Fruit fly (Drosophila melanogaster): ENCODE data around the gene CG11380.

The CG11380 gene

dm6 chrX:1239832-1240231 is 48.7 kb downstream of the CG11380 start, which contains the start of gene CG11403 (continued):
- TF ChIP-seq Opbp (GFP tag; IDR thresholded peaks at IDR 0.05; ENCODE audit: partially characterized antibody) (peak; percentile 73; the same call in 1 of the 3 replicates), gro (GFP tag; optimal IDR thresholded peaks at IDR 0.05) (peak; percentile 2), Gug (GFP tag; IDR thresholded peaks at IDR 0.05) (no peak), hth (optimal IDR thresholded peaks at IDR 0.05) (no peak), NK7.1 (GFP tag; optimal IDR thresholded peaks at IDR 0.05) (no peak), Awh (GFP tag; IDR thresholded peaks at IDR 0.05) (no peak), Scr (GFP tag; IDR thresholded peaks at IDR 0.05; ENCODE audit: partially characterized antibody) (peak; percentile 93), CG4617 (GFP tag; optimal IDR thresholded peaks at IDR 0.05; ENCODE audit: borderline replicate concordance) (peak; percentile 15), ftz-f1 (GFP tag; optimal IDR thresholded peaks at IDR 0.05) (no peak), tin (GFP tag; optimal IDR thresholded peaks at IDR 0.05) (no peak), Chrac-16 (GFP tag; optimal IDR thresholded peaks at IDR 0.05) (no peak), chinmo (GFP tag; IDR thresholded peaks at IDR 0.05; ENCODE audit: partially characterized antibody) (no peak), CG17186 (GFP tag; optimal IDR thresholded peaks at IDR 0.05) (peak; percentile 59), Dp (GFP tag; optimal IDR thresholded peaks at IDR 0.05) (peak; percentile 94), psq (GFP tag; optimal IDR thresholded peaks at IDR 0.05) (no peak), CG31441 (GFP tag; IDR thresholded peaks at IDR 0.05) (no peak), CG11504 (tag; optimal IDR thresholded peaks at IDR 0.05) (peak; percentile 27), CG4854 (GFP tag; optimal IDR thresholded peaks at IDR 0.05) (no peak), PHDP (tag; optimal IDR thresholded peaks at IDR 0.05) (no peak), CG34224 (GFP tag; IDR thresholded peaks at IDR 0.05; ENCODE audit: partially characterized antibody) (peak; percentile 74), CG14014 (GFP tag; IDR thresholded peaks at IDR 0.05) (no peak), so (GFP tag; IDR thresholded peaks at IDR 0.05) (no peak), CG34376 (GFP tag; optimal IDR thresholded peaks at IDR 0.05) (no peak), sens (GFP tag) (peak; percentile 87), CG8359 (GFP tag; optimal IDR thresholded peaks at IDR 0.05; ENCODE audit: borderline replicate concordance) (no peak), unpg (GFP tag; optimal IDR thresholded peaks at IDR 0.05) (no peak), Spps (tag; optimal IDR thresholded peaks at IDR 0.05) (no peak), da (GFP tag; optimal IDR thresholded peaks at IDR 0.05) (no peak), pita (GFP tag; optimal IDR thresholded peaks at IDR 0.05) (no peak), CG7963 (GFP tag; IDR thresholded peaks at IDR 0.05; ENCODE audit: partially characterized antibody) (0 out of 3 replicates have a peak, but pooled peaks have one; percentile 45), NfI (GFP tag; optimal IDR thresholded peaks at IDR 0.05) (no peak), Ets65A (GFP tag) (peak; percentile 49), Dref (GFP tag; IDR thresholded peaks at IDR 0.05) (peak; percentile 61), CG15073 (GFP tag; optimal IDR thresholded peaks at IDR 0.05) (no peak), vnd (GFP tag; IDR thresholded peaks at IDR 0.05; ENCODE audit: partially characterized antibody) (peak; percentile 79), ssp (GFP tag; IDR thresholded peaks at IDR 0.05) (no peak), gt (GFP tag; IDR thresholded peaks at IDR 0.05) (no peak), chif (GFP tag; optimal IDR thresholded peaks at IDR 0.05) (no peak), hkb (optimal IDR thresholded peaks at IDR 0.05) (peak; percentile 74), hkb (GFP tag; IDR thresholded peaks at IDR 0.05) (no peak), Poxn (GFP tag; IDR thresholded peaks at IDR 0.05) (no peak), run (tag; optimal IDR thresholded peaks at IDR 0.05) (no peak), zf30C (GFP tag; optimal IDR thresholded peaks at IDR 0.05) (no peak), Rx (GFP tag; IDR thresholded peaks at IDR 0.05) (no peak), CG6791 (GFP tag; IDR thresholded peaks at IDR 0.05; ENCODE audit: partially characterized antibody) (peak; percentile 69; the same call in 1 of the 3 replicates), ttk (GFP tag; IDR thresholded peaks at IDR 0.05) (no peak), corto (GFP tag; optimal IDR thresholded peaks at IDR 0.05) (no peak), prd (optimal IDR thresholded peaks at IDR 0.05) (no peak), prd (GFP tag; IDR thresholded peaks at IDR 0.05) (no peak), fd3F (GFP tag; optimal IDR thresholded peaks at IDR 0.05) (no peak), kni (GFP tag; optimal IDR thresholded peaks at IDR 0.05) (no peak), CG12071 (GFP tag; optimal IDR thresholded peaks at IDR 0.05) (no peak)
